Fruit fly (Drosophila melanogaster): Measurements from ENCODE around the gene CG13113.

dm6 chr2L:9495418-9495779, 48.6 kb upstream of the CG13113 start, which contains the start of gene CG33298:
- no peak for TF ChIP-seq CG8478 (optimal IDR thresholded peaks at IDR 0.05)
- TF ChIP-seq CTCF (optimal IDR thresholded peaks at IDR 0.05) = no peak

Data from S2 (cell line).